Fruit fly (Drosophila melanogaster) whole organism, embryonic: ENCODE measurements around the gene Arp8.
A peak's percentile ranks its signal among the peaks of the same experiment; 100 is the strongest.

ENCODE experiments used
- Bteb2 ChIP-seq: fragments of 200-800 bp; sonication (Bioruptor generic); optimal IDR thresholded peaks from 2 replicates; lab custom pipeline; 2016; ENCODE audit warnings: missing biosample characterization, missing genetic modification characterization
- CG10274 ChIP-seq: fragments of 200-800 bp; sonication (Bioruptor generic); optimal IDR thresholded peaks from 3 replicates; lab custom pipeline; 2017; ENCODE audit warnings: missing biosample characterization, mild to moderate bottlenecking, missing genetic modification characterization
- CG12659 ChIP-seq: fragments of 200-800 bp; sonication (Bioruptor generic); optimal IDR thresholded peaks from 3 replicates; lab custom pipeline; 2017; ENCODE audit warnings: mild to moderate bottlenecking, missing biosample characterization, missing genetic modification reagents, missing genetic modification characterization
- CG14710 ChIP-seq: fragments of 200-800 bp; sonication (Bioruptor generic); optimal IDR thresholded peaks from 3 replicates; lab custom pipeline; 2019; ENCODE audit warnings: missing biosample characterization, mild to moderate bottlenecking, missing genetic modification characterization, moderate library complexity
- CG15479 ChIP-seq: fragments of 200-800 bp; sonication (Bioruptor generic); optimal IDR thresholded peaks from 3 replicates; lab custom pipeline; 2019; ENCODE audit warnings: missing biosample characterization, mild to moderate bottlenecking, missing genetic modification characterization, moderate library complexity
- CG15601 ChIP-seq: fragments of 200-800 bp; sonication (Bioruptor generic); optimal IDR thresholded peaks from 3 replicates; lab custom pipeline; 2019; ENCODE audit warnings: missing biosample characterization, mild to moderate bottlenecking, missing genetic modification characterization, moderate library complexity
- CG15696 ChIP-seq: fragments of 200-800 bp; sonication (Bioruptor generic); optimal IDR thresholded peaks from 2 replicates; lab custom pipeline; 2019; ENCODE audit warnings: missing biosample characterization, mild to moderate bottlenecking, missing genetic modification characterization, moderate library complexity
- CG1603 ChIP-seq: fragments of 200-800 bp; sonication (Bioruptor generic); optimal IDR thresholded peaks from 2 replicates; lab custom pipeline; 2019; ENCODE audit warnings: missing biosample characterization, mild to moderate bottlenecking, missing genetic modification characterization, moderate library complexity
- CG18476 ChIP-seq: fragments of 200-800 bp; sonication (Bioruptor generic); optimal IDR thresholded peaks from 2 replicates; lab custom pipeline; 2016; ENCODE audit warnings: missing biosample characterization, mild to moderate bottlenecking, missing genetic modification characterization
- CG2116 ChIP-seq: fragments of 200-800 bp; sonication (Bioruptor generic); optimal IDR thresholded peaks from 3 replicates; lab custom pipeline; 2018; ENCODE audit warnings: missing biosample characterization, mild to moderate bottlenecking, missing genetic modification characterization
- CG34376 ChIP-seq: fragments of 200-800 bp; sonication (Bioruptor generic); optimal IDR thresholded peaks from 2 replicates; lab custom pipeline; 2018; ENCODE audit warnings: missing biosample characterization, mild to moderate bottlenecking, missing genetic modification characterization
- CG8089 ChIP-seq: fragments of 200-800 bp; sonication (Bioruptor generic); optimal IDR thresholded peaks from 3 replicates; lab custom pipeline; 2016; ENCODE audit warnings: missing biosample characterization, missing genetic modification characterization
- CG8290 ChIP-seq, 3 experiments: fragments of 200-800 bp; sonication (Bioruptor generic); optimal IDR thresholded peaks; 2 replicates each; lab custom pipeline; 2016 to 2019; ENCODE audit warnings: missing biosample characterization in 3 of 3, missing genetic modification characterization in 3 of 3, mild to moderate bottlenecking in 2 of 3, moderate library complexity in 1 of 3
- Camta ChIP-seq: fragments of 200-800 bp; sonication (Bioruptor generic); optimal IDR thresholded peaks from 2 replicates; lab custom pipeline; 2016; ENCODE audit warnings: missing biosample characterization, missing genetic modification characterization
- Chrac-16 ChIP-seq: fragments of 200-800 bp; sonication (Bioruptor generic); optimal IDR thresholded peaks from 3 replicates; lab custom pipeline; 2016; ENCODE audit warnings: missing biosample characterization, missing genetic modification characterization
- Dll ChIP-seq: fragments of 200-800 bp; sonication (Bioruptor generic); IDR thresholded peaks from 4 replicates; pipeline ENCODE4 v1.3.6; 2022; ENCODE audit warnings: missing biosample characterization, missing genetic modification characterization; ENCODE audit not compliant: partially characterized antibody
- Dref ChIP-seq: fragments of 200-800 bp; sonication (Bioruptor generic); IDR thresholded peaks from 2 replicates; pipeline ENCODE4 v1.3.6; 2022; ENCODE audit warnings: missing biosample characterization, missing genetic modification characterization
- Drgx ChIP-seq: fragments of 200-800 bp; sonication (Bioruptor generic); IDR thresholded peaks from 2 replicates; pipeline ENCODE4 v1.3.6; 2022; ENCODE audit warnings: missing biosample characterization, missing genetic modification characterization
- E2f2 ChIP-seq: fragments of 200-800 bp; sonication (Bioruptor generic); IDR thresholded peaks from 2 replicates; pipeline ENCODE4 v1.3.6; 2022; ENCODE audit warnings: missing biosample characterization, missing genetic modification characterization
- Eip74EF ChIP-seq, 2 experiments: fragments of 200-800 bp in 1 of 2; fragments of >200 bp in 1 of 2; sonication (Bioruptor generic) in 1 of 2; optimal IDR thresholded peaks; 2 replicates each; lab custom pipeline; 2017 to 2019; ENCODE audit warnings: missing biosample characterization in 2 of 2, missing genetic modification characterization in 2 of 2, mild to moderate bottlenecking in 1 of 2, moderate library complexity in 1 of 2
- HmgZ ChIP-seq: fragments of 200-800 bp; sonication (Bioruptor generic); optimal IDR thresholded peaks from 2 replicates; lab custom pipeline; 2018; ENCODE audit warnings: missing biosample characterization, mild to moderate bottlenecking, missing genetic modification characterization
- Med ChIP-seq: fragments of 200-800 bp; sonication (Bioruptor generic); peaks from one replicate; lab custom pipeline; 2016; ENCODE audit warnings: missing biosample characterization, missing genetic modification characterization, mild to moderate bottlenecking, inconsistent platforms, moderate library complexity
- NC2α ChIP-seq: fragments of 200-800 bp; sonication (Bioruptor generic); optimal IDR thresholded peaks from 2 replicates; lab custom pipeline; 2016; ENCODE audit warnings: missing biosample characterization, missing genetic modification characterization
- Side ChIP-seq: fragments of 200-800 bp; sonication (Bioruptor generic); optimal IDR thresholded peaks from 2 replicates; lab custom pipeline; 2016; ENCODE audit warnings: missing biosample characterization, missing genetic modification characterization
- Spps ChIP-seq: fragments of 200-800 bp; sonication (Bioruptor generic); optimal IDR thresholded peaks from 2 replicates; lab custom pipeline; 2018; ENCODE audit warnings: missing biosample characterization, mild to moderate bottlenecking, missing genetic modification characterization
- Ssrp ChIP-seq: fragments of 200-800 bp; sonication (Bioruptor generic); optimal IDR thresholded peaks from 2 replicates; lab custom pipeline; 2018; ENCODE audit warnings: missing biosample characterization, mild to moderate bottlenecking, missing genetic modification characterization, moderate library complexity
- amos ChIP-seq: fragments of 200-800 bp; sonication (Bioruptor generic); IDR thresholded peaks from 2 replicates; pipeline ENCODE4 v1.3.6; 2022; ENCODE audit warnings: missing biosample characterization, missing genetic modification characterization; ENCODE audit not compliant: partially characterized antibody
- aop ChIP-seq: fragments of 200-800 bp; sonication (Bioruptor generic); IDR thresholded peaks from 2 replicates; pipeline ENCODE4 v1.3.6; 2022; ENCODE audit warnings: missing biosample characterization, missing genetic modification characterization
- ato ChIP-seq: fragments of 200-800 bp; sonication (Bioruptor generic); IDR thresholded peaks from 2 replicates; pipeline ENCODE4 v1.3.6; 2022; ENCODE audit warnings: missing biosample characterization, missing genetic modification characterization; ENCODE audit not compliant: partially characterized antibody
- br ChIP-seq: fragments of >200 bp; optimal IDR thresholded peaks from 2 replicates; lab custom pipeline; 2017
- cas ChIP-seq: fragments of 200-800 bp; sonication (Bioruptor generic); IDR thresholded peaks from 2 replicates; pipeline ENCODE4 v1.3.6; 2022; ENCODE audit warnings: missing biosample characterization, missing genetic modification characterization
- corto ChIP-seq: fragments of 200-800 bp; sonication (Bioruptor generic); optimal IDR thresholded peaks from 2 replicates; lab custom pipeline; 2016; ENCODE audit warnings: missing biosample characterization, mild to moderate bottlenecking, missing genetic modification characterization, moderate library complexity
- gem ChIP-seq: fragments of 200-800 bp; sonication (Bioruptor generic); optimal IDR thresholded peaks from 2 replicates; lab custom pipeline; 2019; ENCODE audit warnings: missing biosample characterization, mild to moderate bottlenecking, missing genetic modification characterization, moderate library complexity
- gro ChIP-seq: fragments of 200-800 bp; sonication (Bioruptor generic); optimal IDR thresholded peaks from 2 replicates; lab custom pipeline; 2016; ENCODE audit warnings: missing biosample characterization, missing genetic modification characterization
- hbn ChIP-seq: fragments of 200-800 bp; sonication (Bioruptor generic); IDR thresholded peaks from 2 replicates; pipeline ENCODE4 v1.3.6; 2022; ENCODE audit warnings: missing biosample characterization, missing genetic modification characterization; ENCODE audit not compliant: partially characterized antibody
- hth ChIP-seq: fragments of >200 bp; optimal IDR thresholded peaks from 2 replicates; lab custom pipeline; 2017; ENCODE audit warnings: inconsistent platforms
- inv ChIP-seq: fragments of 200-800 bp; sonication (Bioruptor generic); IDR thresholded peaks from 2 replicates; pipeline ENCODE4 v1.3.6; 2022; ENCODE audit warnings: missing biosample characterization, missing genetic modification characterization; ENCODE audit not compliant: partially characterized antibody
- klu ChIP-seq: fragments of 200-800 bp; sonication (Bioruptor generic); IDR thresholded peaks from 2 replicates; pipeline ENCODE4 v1.3.6; 2022; ENCODE audit warnings: missing biosample characterization, missing genetic modification characterization
- lmd ChIP-seq: fragments of 200-800 bp; sonication (Bioruptor generic); IDR thresholded peaks from 2 replicates; pipeline ENCODE4 v1.3.6; 2022; ENCODE audit warnings: missing biosample characterization, missing genetic modification characterization
- lola ChIP-seq, 3 experiments: fragments of >200 bp in 2 of 3; fragments of 200-800 bp in 1 of 3; sonication (Bioruptor generic) in 1 of 3; optimal IDR thresholded peaks; 2 replicates each; lab custom pipeline; 2017 to 2019; ENCODE audit warnings: missing biosample characterization in 3 of 3, missing genetic modification characterization in 3 of 3, mild to moderate bottlenecking in 1 of 3, moderate library complexity in 1 of 3
- mirr ChIP-seq: fragments of 200-800 bp; sonication (Bioruptor generic); optimal IDR thresholded peaks from 3 replicates; lab custom pipeline; 2018; ENCODE audit warnings: missing biosample characterization, mild to moderate bottlenecking, missing genetic modification characterization
- mld ChIP-seq: fragments of 200-800 bp; sonication (Bioruptor generic); IDR thresholded peaks from 3 replicates; pipeline ENCODE4 v1.3.6; 2022; ENCODE audit warnings: missing biosample characterization, missing genetic modification characterization; ENCODE audit not compliant: partially characterized antibody
- nau ChIP-seq: fragments of 200-800 bp; sonication (Bioruptor generic); optimal IDR thresholded peaks from 3 replicates; lab custom pipeline; 2017; ENCODE audit warnings: missing biosample characterization, mild to moderate bottlenecking, missing genetic modification characterization, missing genetic modification reagents
- peb ChIP-seq: fragments of 200-800 bp; sonication (Bioruptor generic); IDR thresholded peaks from 2 replicates; pipeline ENCODE4 v1.3.6; 2022; ENCODE audit warnings: missing biosample characterization, missing genetic modification characterization
- pita ChIP-seq: fragments of 200-800 bp; sonication (Bioruptor generic); optimal IDR thresholded peaks from 2 replicates; lab custom pipeline; 2017; ENCODE audit warnings: missing biosample characterization, mild to moderate bottlenecking, missing genetic modification characterization
- stwl ChIP-seq: fragments of 200-800 bp; sonication (Bioruptor generic); optimal IDR thresholded peaks from 3 replicates; lab custom pipeline; 2018; ENCODE audit warnings: missing biosample characterization, mild to moderate bottlenecking, missing genetic modification characterization, moderate library complexity
- tap ChIP-seq: fragments of 200-800 bp; optimal IDR thresholded peaks from 3 replicates; lab custom pipeline; 2019; ENCODE audit warnings: missing biosample characterization, mild to moderate bottlenecking, missing genetic modification characterization, moderate library complexity
- wor ChIP-seq: fragments of 200-800 bp; sonication (Bioruptor generic); IDR thresholded peaks from 2 replicates; pipeline ENCODE4 v1.3.6; 2022; ENCODE audit warnings: missing biosample characterization, missing genetic modification characterization

Gene Arp8

DNA sequence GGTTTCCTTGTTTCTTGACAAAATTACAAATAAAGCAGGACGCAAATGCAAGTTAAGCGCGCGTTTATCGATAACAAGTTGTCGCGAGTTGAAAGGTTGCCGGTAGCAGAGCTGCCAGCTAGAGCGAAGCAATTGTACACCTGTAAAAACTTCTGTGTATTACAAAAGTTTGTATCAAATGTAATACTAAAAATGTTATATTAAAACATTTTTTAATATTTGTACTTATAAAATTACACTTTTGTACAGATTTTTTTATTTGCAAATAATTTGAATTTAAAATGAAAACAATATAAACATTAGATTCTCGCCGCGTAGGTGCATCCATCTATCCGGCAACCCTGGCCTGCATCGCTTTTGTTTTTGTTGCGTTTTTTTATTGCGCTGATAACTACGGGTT lies 16.0 kb downstream of the Arp8 start, which contains the start of the genes CG8142 and Ucp4A (continued):
- TF ChIP-seq Ssrp (tag; lab: Kevin White, UChicago): peak; percentile 89
- peak; percentile 30 for TF ChIP-seq CG8089 (GFP tag; lab: Kevin White, UChicago)
- peak in 1 of 2 experiments; percentile 56 for TF ChIP-seq Eip74EF (GFP tag; optimal IDR thresholded peaks at IDR 0.05; lab: Kevin White, UChicago)
- TF ChIP-seq klu (GFP tag; lab: Robert Waterston, UW): peak; percentile 93
- no peak for TF ChIP-seq corto (GFP tag; lab: Kevin White, UChicago)
- peak; percentile 85 for TF ChIP-seq HmgZ (tag; lab: Kevin White, UChicago)
- peak; percentile 88 for TF ChIP-seq cas (GFP tag; lab: Robert Waterston, UW)
- no peak for TF ChIP-seq CG15479 (GFP tag; lab: Kevin White, UChicago)
- peak; percentile 17; the same call in 1 of the 2 replicates for TF ChIP-seq amos (GFP tag; lab: Robert Waterston, UW)
- TF ChIP-seq Camta (GFP tag; lab: Kevin White, UChicago): peak; percentile 42

DNA sequence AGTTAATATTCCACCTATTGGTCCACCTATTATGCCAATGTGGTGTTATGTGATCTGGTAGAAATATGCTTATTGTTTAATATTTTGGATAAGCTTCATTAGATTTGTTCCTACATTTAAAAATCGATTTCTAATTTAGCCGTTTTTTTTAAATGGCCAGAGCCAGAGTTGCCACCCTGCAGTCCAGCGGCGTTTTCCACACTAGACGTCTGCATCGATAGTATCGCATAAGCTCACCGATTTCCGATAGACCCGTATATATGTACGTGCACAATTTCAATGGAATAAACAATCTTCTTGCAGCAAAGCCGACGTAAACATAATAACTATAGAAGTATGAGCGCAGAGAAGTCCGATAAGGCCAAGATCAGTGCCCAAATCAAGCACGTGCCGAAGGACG lies 18.7 kb downstream of the Arp8 start, which contains the start of gene Taf9:
Gene Taf9 (plus strand): TSS at position 239 of the 400 bp plus-strand sequence.
- TF ChIP-seq CG10274 (GFP tag; lab: Kevin White, UChicago) (no peak), Dll (GFP tag; lab: Robert Waterston, UW) (peak; percentile 85), inv (GFP tag; lab: Robert Waterston, UW) (peak; percentile 75), mirr (GFP tag; lab: Kevin White, UChicago) (no peak), pita (no peak), CG2116 (GFP tag; lab: Kevin White, UChicago) (peak; percentile 42), CG18476 (GFP tag; lab: Kevin White, UChicago) (no peak), nau (GFP tag; lab: Kevin White, UChicago) (no peak), CG12659 (peak; percentile 53), CG1603 (tag; lab: Kevin White, UChicago) (peak; percentile 56), Med (GFP tag; lab: Kevin White, UChicago) (peak; percentile 83), Drgx (GFP tag; lab: Robert Waterston, UW) (no peak), ato (GFP tag; lab: Robert Waterston, UW) (peak; percentile 61; the same call in 1 of the 2 replicates), CG14710 (tag; lab: Kevin White, UChicago) (peak; percentile 29), CG15601 (tag; lab: Kevin White, UChicago) (peak; percentile 59), lmd (GFP tag; lab: Robert Waterston, UW) (peak; percentile 13; the same call in 1 of the 2 replicates), Dref (GFP tag; lab: Robert Waterston, UW) (peak; percentile 95), tap (tag; lab: Kevin White, UChicago) (no peak), gem (no peak), Chrac-16 (GFP tag; lab: Kevin White, UChicago) (no peak), hbn (peak; percentile 90), Side (GFP tag; lab: Kevin White, UChicago) (no peak), peb (GFP tag; lab: Robert Waterston, UW) (no peak), NC2α (GFP tag; lab: Kevin White, UChicago) (no peak), Spps (tag; lab: Kevin White, UChicago) (no peak), hth (no peak), CG15696 (tag; lab: Kevin White, UChicago) (no peak), aop (GFP tag; lab: Robert Waterston, UW) (no peak), stwl (tag; lab: Kevin White, UChicago) (peak; percentile 49), CG8290 (GFP tag; optimal IDR thresholded peaks at IDR 0.05; lab: Kevin White, UChicago) (no peak), CG8290 (tag; optimal IDR thresholded peaks at IDR 0.05; lab: Kevin White, UChicago) (peak in 1 of 2 experiments; percentile 31), CG34376 (no peak), br (lab: Kevin White, UChicago) (no peak), lola (GFP tag; optimal IDR thresholded peaks at IDR 0.05; lab: Kevin White, UChicago) (no peak), gro (peak; percentile 13), wor (GFP tag; lab: Robert Waterston, UW) (no peak), E2f2 (GFP tag; lab: Robert Waterston, UW) (peak; percentile 79), Bteb2 (no peak), mld (GFP tag; lab: Robert Waterston, UW) (peak; percentile 60; the same call in 2 of the 3 replicates)
